Worm (Caenorhabditis elegans) whole organism, late embryonic: ENCODE measurements around the gene EGAP2.2.

Source experiments
- nhr-11 ChIP-seq: fragments of 150-350 bp; optimal IDR thresholded peaks from 2 replicates; lab custom pipeline; 2014; ENCODE audit warnings: missing biosample characterization, missing genetic modification characterization
- tbx-2 ChIP-seq: sonication (generic microtip); optimal IDR thresholded peaks from 2 replicates; lab custom pipeline; 2016; ENCODE audit warnings: missing genetic modification characterization, missing compliant biosample characterization
- tbx-7 ChIP-seq: sonication (generic microtip); optimal IDR thresholded peaks from 2 replicates; lab custom pipeline; 2016; ENCODE audit warnings: missing genotype, missing genetic modification characterization, missing compliant biosample characterization
- unc-42 ChIP-seq: sonication (generic microtip); optimal IDR thresholded peaks from 2 replicates; lab custom pipeline; 2016; ENCODE audit warnings: missing genotype, missing genetic modification characterization, missing compliant biosample characterization

DNA sequence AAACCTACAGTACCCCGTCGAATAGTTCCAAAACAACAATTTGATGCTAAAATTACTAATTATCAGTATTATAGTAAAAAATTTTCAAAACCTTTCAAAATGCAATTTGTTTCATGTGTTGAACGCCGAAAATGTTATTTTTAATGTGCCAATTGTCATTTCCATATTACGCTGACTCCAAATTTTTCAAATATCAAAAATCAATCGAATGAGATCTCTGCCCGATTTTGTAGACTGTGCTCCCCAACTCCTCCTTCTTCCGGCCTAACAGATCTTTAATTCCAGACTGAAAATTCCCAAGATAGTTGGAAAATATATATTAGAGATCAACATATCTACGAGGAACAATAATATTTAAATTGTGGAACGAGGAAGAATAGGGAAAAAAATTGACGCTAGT is 48.1 kb downstream of the EGAP2.2 start:
- no peak for TF ChIP-seq unc-42 (tag; lab: Kevin White, UChicago)
- no peak for TF ChIP-seq nhr-11 (tag; lab: Kevin White, UChicago)
- TF ChIP-seq tbx-7 (tag; lab: Kevin White, UChicago), result no peak
- TF ChIP-seq tbx-2 (tag; lab: Kevin White, UChicago), result no peak
